Worm (Caenorhabditis elegans) whole organism, midembryonic: ENCODE measurements around the gene nhr-92.

Source experiments
- flt-1 ChIP-seq: fragments of 200-800 bp; sonication (Bioruptor generic); IDR thresholded peaks from 2 replicates; pipeline ENCODE4 v1.3.6; 2022; ENCODE audit warnings: missing genetic modification characterization, missing compliant biosample characterization

nhr-92 gene

ce11 chrIV:1672398-1672797 is 52.5 kb downstream of the nhr-92 start, which contains the start of gene Y41D4B.1:
Gene Y41D4B.1, plus strand, starts transcription at chrIV:1672698.
- no peak for TF ChIP-seq flt-1 (GFP tag; lab: Robert Waterston, UW)
